Fruit fly (Drosophila melanogaster) whole organism, embryonic: ENCODE data around the gene CG6126.

Source experiments
- Ada2b ChIP-seq: fragments of 200-800 bp; sonication (Bioruptor generic); IDR thresholded peaks from 2 replicates; pipeline ENCODE4 v1.3.6; 2022; ENCODE audit warnings: missing biosample characterization, missing genetic modification characterization
- Atf6 ChIP-seq: fragments of 200-800 bp; sonication (Bioruptor generic); IDR thresholded peaks from 2 replicates; pipeline ENCODE4 v1.3.6; 2022; ENCODE audit warnings: missing biosample characterization, missing genetic modification characterization
- B-H2 ChIP-seq: fragments of 200-800 bp; sonication (Bioruptor generic); optimal IDR thresholded peaks from 2 replicates; lab custom pipeline; 2018; ENCODE audit warnings: missing biosample characterization, mild to moderate bottlenecking, missing genetic modification characterization
- Bdp1 ChIP-seq: fragments of 200-800 bp; sonication (Bioruptor generic); optimal IDR thresholded peaks from 3 replicates; lab custom pipeline; 2016; ENCODE audit warnings: missing biosample characterization, missing genetic modification characterization
- Bteb2 ChIP-seq: fragments of 200-800 bp; sonication (Bioruptor generic); optimal IDR thresholded peaks from 2 replicates; lab custom pipeline; 2016; ENCODE audit warnings: missing biosample characterization, missing genetic modification characterization
- CG10267 ChIP-seq: fragments of 200-800 bp; sonication (Bioruptor generic); optimal IDR thresholded peaks from 2 replicates; lab custom pipeline; 2018; ENCODE audit warnings: missing biosample characterization, mild to moderate bottlenecking, missing genetic modification characterization, moderate library complexity
- CG11093 ChIP-seq: fragments of 200-800 bp; sonication (Bioruptor generic); IDR thresholded peaks from 3 replicates; pipeline ENCODE4 v1.3.6; 2022; ENCODE audit warnings: missing biosample characterization, missing genetic modification characterization
- CG11560 ChIP-seq: fragments of 200-800 bp; sonication (Bioruptor generic); IDR thresholded peaks from 3 replicates; pipeline ENCODE4 v1.3.6; 2022; ENCODE audit warnings: missing biosample characterization, missing genetic modification characterization
- CG11723 ChIP-seq: fragments of 200-800 bp; sonication (Bioruptor generic); optimal IDR thresholded peaks from 2 replicates; lab custom pipeline; 2017; ENCODE audit warnings: missing biosample characterization, mild to moderate bottlenecking, missing genetic modification characterization
- CG13287 ChIP-seq: fragments of 200-800 bp; sonication (Bioruptor generic); IDR thresholded peaks from 2 replicates; pipeline ENCODE4 v1.3.6; 2022; ENCODE audit warnings: missing biosample characterization, missing genetic modification characterization; ENCODE audit not compliant: partially characterized antibody
- CG13894 ChIP-seq: fragments of 200-800 bp; sonication (Bioruptor generic); optimal IDR thresholded peaks from 3 replicates; lab custom pipeline; 2018; ENCODE audit warnings: missing biosample characterization, mild to moderate bottlenecking, missing genetic modification characterization, moderate library complexity
- CG14710 ChIP-seq: fragments of 200-800 bp; sonication (Bioruptor generic); optimal IDR thresholded peaks from 3 replicates; lab custom pipeline; 2019; ENCODE audit warnings: missing biosample characterization, mild to moderate bottlenecking, missing genetic modification characterization, moderate library complexity
- CG16863 ChIP-seq: fragments of 200-800 bp; sonication (Bioruptor generic); optimal IDR thresholded peaks from 3 replicates; lab custom pipeline; 2016; ENCODE audit warnings: missing biosample characterization, missing genetic modification characterization
- CG17328 ChIP-seq: fragments of 200-800 bp; sonication (Bioruptor generic); IDR thresholded peaks from 2 replicates; pipeline ENCODE4 v1.3.6; 2022; ENCODE audit warnings: missing biosample characterization, missing genetic modification characterization
- CG17802 ChIP-seq: fragments of 200-800 bp; sonication (Bioruptor generic); optimal IDR thresholded peaks from 2 replicates; lab custom pipeline; 2018; ENCODE audit warnings: missing biosample characterization, mild to moderate bottlenecking, missing genetic modification characterization, moderate library complexity
- CG18619 ChIP-seq: fragments of 200-800 bp; sonication (Bioruptor generic); optimal IDR thresholded peaks from 3 replicates; lab custom pipeline; 2017; ENCODE audit warnings: missing biosample characterization, mild to moderate bottlenecking, missing genetic modification characterization
- CG2116 ChIP-seq: fragments of 200-800 bp; sonication (Bioruptor generic); optimal IDR thresholded peaks from 3 replicates; lab custom pipeline; 2018; ENCODE audit warnings: missing biosample characterization, mild to moderate bottlenecking, missing genetic modification characterization
- CG2712 ChIP-seq: fragments of 200-800 bp; optimal IDR thresholded peaks from 3 replicates; lab custom pipeline; 2019; ENCODE audit warnings: missing biosample characterization, mild to moderate bottlenecking, missing genetic modification characterization, moderate library complexity
- CG2889 ChIP-seq: fragments of 200-800 bp; sonication (Bioruptor generic); IDR thresholded peaks from 3 replicates; pipeline ENCODE4 v1.3.6; 2022; ENCODE audit warnings: missing biosample characterization, missing genetic modification characterization
- CG34224 ChIP-seq: fragments of 200-800 bp; sonication (Bioruptor generic); IDR thresholded peaks from 3 replicates; pipeline ENCODE4 v1.3.6; 2022; ENCODE audit warnings: missing biosample characterization, missing genetic modification characterization; ENCODE audit not compliant: partially characterized antibody
- CG3995 ChIP-seq: fragments of 200-800 bp; sonication (Bioruptor generic); optimal IDR thresholded peaks from 3 replicates; lab custom pipeline; 2016; ENCODE audit warnings: missing biosample characterization, missing genetic modification characterization
- CG7928 ChIP-seq: fragments of 200-800 bp; sonication (Bioruptor generic); optimal IDR thresholded peaks from 2 replicates; lab custom pipeline; 2017; ENCODE audit warnings: missing biosample characterization, mild to moderate bottlenecking, missing genetic modification characterization
- CG9727 ChIP-seq: fragments of 200-800 bp; sonication (Bioruptor generic); optimal IDR thresholded peaks from 3 replicates; lab custom pipeline; 2017; ENCODE audit warnings: missing biosample characterization, mild to moderate bottlenecking, missing genetic modification characterization
- CTCF ChIP-seq: fragments of 200-800 bp; sonication (Bioruptor generic); optimal IDR thresholded peaks from 2 replicates; lab custom pipeline; 2017; ENCODE audit warnings: missing biosample characterization, mild to moderate bottlenecking, missing genetic modification characterization, moderate library complexity
- Dbx ChIP-seq: fragments of 200-800 bp; sonication (Bioruptor generic); IDR thresholded peaks from 3 replicates; pipeline ENCODE4 v1.3.6; 2022; ENCODE audit warnings: missing biosample characterization, missing genetic modification characterization
- Deaf1 ChIP-seq: fragments of 200-800 bp; optimal IDR thresholded peaks from 3 replicates; lab custom pipeline; 2019; ENCODE audit warnings: missing biosample characterization, mild to moderate bottlenecking, missing genetic modification characterization, moderate library complexity
- Dip2 ChIP-seq: fragments of 200-800 bp; sonication (Bioruptor generic); IDR thresholded peaks from 2 replicates; pipeline ENCODE4 v1.3.6; 2022; ENCODE audit warnings: missing biosample characterization, missing genetic modification characterization
- Hr3 ChIP-seq: fragments of 200-800 bp; sonication (Bioruptor generic); optimal IDR thresholded peaks from 3 replicates; lab custom pipeline; 2016; ENCODE audit warnings: missing biosample characterization, missing genetic modification characterization
- Mad ChIP-seq: fragments of 200-800 bp; sonication (Bioruptor generic); optimal IDR thresholded peaks from 2 replicates; lab custom pipeline; 2016; ENCODE audit warnings: missing biosample characterization, missing genetic modification characterization
- NK7.1 ChIP-seq: fragments of 200-800 bp; sonication (Bioruptor generic); optimal IDR thresholded peaks from 3 replicates; lab custom pipeline; 2016; ENCODE audit warnings: missing biosample characterization, missing genetic modification characterization
- Oaz ChIP-seq: fragments of 200-800 bp; sonication (Bioruptor generic); IDR thresholded peaks from 2 replicates; pipeline ENCODE4 v1.3.6; 2022; ENCODE audit warnings: missing biosample characterization, missing genetic modification characterization
- Ravus ChIP-seq: fragments of 200-800 bp; sonication (Bioruptor generic); IDR thresholded peaks from 2 replicates; pipeline ENCODE4 v1.3.6; 2022; ENCODE audit warnings: missing biosample characterization, missing genetic modification characterization
- Side ChIP-seq: fragments of 200-800 bp; sonication (Bioruptor generic); optimal IDR thresholded peaks from 2 replicates; lab custom pipeline; 2016; ENCODE audit warnings: missing biosample characterization, missing genetic modification characterization
- Xrp1 ChIP-seq: fragments of 200-800 bp; sonication (Bioruptor generic); IDR thresholded peaks from 2 replicates; pipeline ENCODE4 v1.3.6; 2022; ENCODE audit warnings: missing biosample characterization, missing genetic modification characterization
- br ChIP-seq: fragments of >200 bp; optimal IDR thresholded peaks from 2 replicates; lab custom pipeline; 2017
- croc ChIP-seq: fragments of 200-800 bp; sonication (Bioruptor generic); conservative IDR thresholded peaks from 3 replicates; pipeline ENCODE4 v1.3.6; 2022; ENCODE audit warnings: missing biosample characterization, missing genetic modification characterization
- dm ChIP-seq: fragments of 200-800 bp; sonication (Bioruptor generic); optimal IDR thresholded peaks from 3 replicates; lab custom pipeline; 2016; ENCODE audit warnings: missing biosample characterization, missing genetic modification characterization
- dmrt99B ChIP-seq: fragments of 200-800 bp; sonication (Bioruptor generic); optimal IDR thresholded peaks from 2 replicates; lab custom pipeline; 2018; ENCODE audit warnings: missing biosample characterization, mild to moderate bottlenecking, missing genetic modification characterization, moderate library complexity
- ems ChIP-seq: fragments of 200-800 bp; sonication (Bioruptor generic); optimal IDR thresholded peaks from 3 replicates; lab custom pipeline; 2016; ENCODE audit warnings: missing biosample characterization, missing genetic modification characterization
- eve ChIP-seq, 2 experiments: fragments of >200 bp; optimal IDR thresholded peaks; 2 replicates each; lab custom pipeline; 2017; ENCODE audit warnings: missing biosample characterization in 2 of 2, missing genetic modification characterization in 2 of 2
- grau ChIP-seq: fragments of 200-800 bp; optimal IDR thresholded peaks from 3 replicates; lab custom pipeline; 2019; ENCODE audit warnings: missing biosample characterization, mild to moderate bottlenecking, missing genetic modification characterization, moderate library complexity
- jing ChIP-seq: fragments of 200-800 bp; sonication (Bioruptor generic); optimal IDR thresholded peaks from 2 replicates; lab custom pipeline; 2018; ENCODE audit warnings: missing biosample characterization, mild to moderate bottlenecking, missing genetic modification characterization
- jumu ChIP-seq: fragments of 200-800 bp; sonication (Bioruptor generic); optimal IDR thresholded peaks from 3 replicates; lab custom pipeline; 2016; ENCODE audit warnings: missing biosample characterization, missing genetic modification characterization
- kni ChIP-seq: fragments of 200-800 bp; sonication (Bioruptor generic); optimal IDR thresholded peaks from 3 replicates; lab custom pipeline; 2017; ENCODE audit warnings: mild to moderate bottlenecking, missing biosample characterization, missing genetic modification reagents, missing genetic modification characterization
- lov ChIP-seq, 2 experiments: fragments of 200-800 bp in 1 of 2; fragments of >200 bp in 1 of 2; sonication (Bioruptor generic) in 1 of 2; IDR thresholded peaks in 1 of 2; optimal IDR thresholded peaks in 1 of 2; 2 replicates in 1 of 2; 3 replicates in 1 of 2; pipeline versions ENCODE4 v1.3.6 to Lab custom; 2017 to 2022; ENCODE audit warnings: missing biosample characterization in 1 of 2, missing genetic modification characterization in 1 of 2
- mirr ChIP-seq: fragments of 200-800 bp; sonication (Bioruptor generic); optimal IDR thresholded peaks from 3 replicates; lab custom pipeline; 2018; ENCODE audit warnings: missing biosample characterization, mild to moderate bottlenecking, missing genetic modification characterization
- nau ChIP-seq: fragments of 200-800 bp; sonication (Bioruptor generic); optimal IDR thresholded peaks from 3 replicates; lab custom pipeline; 2017; ENCODE audit warnings: missing biosample characterization, mild to moderate bottlenecking, missing genetic modification characterization, missing genetic modification reagents
- pum ChIP-seq: fragments of 200-800 bp; sonication (Bioruptor generic); optimal IDR thresholded peaks from 2 replicates; lab custom pipeline; 2016; ENCODE audit warnings: missing biosample characterization, missing genetic modification characterization
- tgo ChIP-seq: fragments of 200-800 bp; sonication (Bioruptor generic); IDR thresholded peaks from 3 replicates; pipeline ENCODE4 v1.3.6; 2022; ENCODE audit warnings: missing biosample characterization, missing genetic modification characterization
- tup ChIP-seq: fragments of 200-800 bp; sonication (Bioruptor generic); optimal IDR thresholded peaks from 2 replicates; lab custom pipeline; 2016; ENCODE audit warnings: missing biosample characterization, mild to moderate bottlenecking, missing genetic modification characterization, moderate library complexity
- wdn ChIP-seq: fragments of 200-800 bp; sonication (Bioruptor generic); IDR thresholded peaks from 2 replicates; pipeline ENCODE4 v1.3.6; 2022; ENCODE audit warnings: missing biosample characterization, missing genetic modification characterization

CG6126 gene

DNA sequence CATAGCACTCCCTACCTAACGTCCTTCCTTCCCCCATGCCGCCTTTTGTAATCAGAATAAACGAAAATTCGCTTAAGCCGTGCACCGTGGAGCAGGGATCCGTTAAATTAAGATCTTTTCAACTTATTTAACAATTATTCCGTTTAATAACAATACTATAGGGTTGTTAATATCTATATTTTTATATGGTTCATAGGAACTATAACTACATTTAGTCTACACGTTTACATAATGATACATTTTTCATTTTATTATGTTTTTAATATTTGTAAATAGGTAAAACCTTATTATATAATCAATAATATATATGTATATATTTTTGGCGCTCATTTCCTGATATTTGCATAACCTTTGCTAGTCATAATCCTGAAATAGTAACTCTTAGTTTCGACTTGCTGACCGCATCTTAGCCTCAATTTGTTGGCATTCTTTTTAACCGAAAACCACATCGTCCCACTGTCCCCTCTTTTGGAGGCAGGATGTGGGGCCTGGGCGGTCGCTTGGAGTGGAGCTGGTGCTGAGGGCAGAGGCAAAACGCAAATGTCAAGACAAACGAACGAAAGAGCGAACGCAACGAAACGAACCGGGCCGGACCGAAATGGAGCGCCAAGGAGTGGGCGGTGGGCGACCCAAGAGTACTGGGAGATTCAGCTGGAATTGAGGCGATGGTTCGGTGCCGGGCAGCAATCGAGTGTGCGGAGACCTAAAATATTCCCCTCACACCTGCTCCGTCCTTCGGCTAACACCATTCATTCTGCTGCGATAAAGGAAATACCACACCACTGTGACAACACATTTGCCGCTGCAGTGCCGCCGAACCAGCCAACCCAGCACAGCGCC is 7.1 kb upstream of the CG6126 start (continued):
- TF ChIP-seq jing (GFP tag; lab: Kevin White, UChicago), result no peak
- TF ChIP-seq pum, result no peak
- TF ChIP-seq CG34224 (GFP tag; lab: Robert Waterston, UW), result no peak
- no peak for TF ChIP-seq lov (optimal IDR thresholded peaks at IDR 0.05; lab: Kevin White, UChicago)
- TF ChIP-seq lov (GFP tag; IDR thresholded peaks at IDR 0.05; lab: Robert Waterston, UW), result no peak
- no peak for TF ChIP-seq Dip2 (GFP tag; lab: Robert Waterston, UW)
- TF ChIP-seq CG14710, result no peak
- peak; percentile 31 for TF ChIP-seq CG2712 (tag; lab: Kevin White, UChicago)
- peak; percentile 21 for TF ChIP-seq Hr3 (GFP tag; lab: Kevin White, UChicago)
- no peak for TF ChIP-seq br (lab: Kevin White, UChicago)
- no peak for TF ChIP-seq Oaz
- TF ChIP-seq wdn (GFP tag; lab: Robert Waterston, UW), result no peak
- TF ChIP-seq CG17328, result no peak
- TF ChIP-seq Dbx (GFP tag; lab: Robert Waterston, UW), result no peak
- no peak for TF ChIP-seq kni (GFP tag; lab: Kevin White, UChicago)
- TF ChIP-seq Atf6, result peak; percentile 40; the same call in 1 of the 2 replicates
- TF ChIP-seq jumu (GFP tag; lab: Kevin White, UChicago), result no peak
- TF ChIP-seq Ravus (GFP tag; lab: Robert Waterston, UW), result no peak
- TF ChIP-seq CG13894, result peak; percentile 45
- no peak for TF ChIP-seq B-H2
- peak; percentile 48 for TF ChIP-seq CG9727 (GFP tag; lab: Kevin White, UChicago)
- no peak for TF ChIP-seq CG13287 (GFP tag; lab: Robert Waterston, UW)
- no peak for TF ChIP-seq CG11723 (GFP tag; lab: Kevin White, UChicago)
- TF ChIP-seq tup (GFP tag; lab: Kevin White, UChicago), result no peak
- TF ChIP-seq CG7928 (GFP tag; lab: Kevin White, UChicago), result no peak
- no peak for TF ChIP-seq CG11560 (tag; lab: Robert Waterston, UW)
- no peak for TF ChIP-seq NK7.1
- peak; percentile 52 for TF ChIP-seq grau
- peak; percentile 42 for TF ChIP-seq Deaf1 (tag; lab: Kevin White, UChicago)
- no peak for TF ChIP-seq CG2116 (GFP tag; lab: Kevin White, UChicago)
- TF ChIP-seq croc (GFP tag; lab: Robert Waterston, UW), result no peak
- TF ChIP-seq dm (GFP tag; lab: Kevin White, UChicago), result no peak
- no peak for TF ChIP-seq Side
- no peak for TF ChIP-seq CG3995 (GFP tag; lab: Kevin White, UChicago)
- no peak for TF ChIP-seq Mad
- TF ChIP-seq dmrt99B (tag; lab: Kevin White, UChicago), result peak; percentile 54
- TF ChIP-seq Bteb2 (GFP tag; lab: Kevin White, UChicago), result no peak
- no peak for TF ChIP-seq eve (GFP tag; optimal IDR thresholded peaks at IDR 0.05; lab: Kevin White, UChicago)
- TF ChIP-seq CG2889, result 0 out of 3 replicates have a peak, but pooled peaks have one; percentile 39
- TF ChIP-seq Ada2b (GFP tag; lab: Robert Waterston, UW), result no peak
- TF ChIP-seq nau (GFP tag; lab: Kevin White, UChicago), result no peak
- TF ChIP-seq Bdp1 (GFP tag; lab: Kevin White, UChicago), result no peak
- no peak for TF ChIP-seq mirr
- no peak for TF ChIP-seq tgo (GFP tag; lab: Robert Waterston, UW)
- no peak for TF ChIP-seq CG16863 (GFP tag; lab: Kevin White, UChicago)
- TF ChIP-seq CG10267 (tag; lab: Kevin White, UChicago), result peak; percentile 6
- TF ChIP-seq ems (GFP tag; lab: Kevin White, UChicago), result no peak
- no peak for TF ChIP-seq CTCF
- TF ChIP-seq CG18619, result peak; percentile 55
- TF ChIP-seq CG11093 (GFP tag; lab: Robert Waterston, UW), result no peak
- no peak for TF ChIP-seq Xrp1 (GFP tag; lab: Robert Waterston, UW)
- no peak for TF ChIP-seq CG17802 (tag; lab: Kevin White, UChicago)
